Worm (Caenorhabditis elegans) whole organism, L4/young adult: ENCODE data around the gene B0336.12.

Experiments used
- W03F9.2 ChIP-seq: fragments of 150-350 bp; optimal IDR thresholded peaks from 2 replicates; lab custom pipeline; 2014; ENCODE audit warnings: missing biosample characterization, missing genetic modification characterization
- dao-5 ChIP-seq: sonication (generic microtip); optimal IDR thresholded peaks from 2 replicates; lab custom pipeline; 2016; ENCODE audit warnings: missing genotype, missing genetic modification characterization, moderate library complexity, missing compliant biosample characterization
- him-1 ChIP-seq: sonication (generic microtip); optimal IDR thresholded peaks from 2 replicates; lab custom pipeline; 2016; ENCODE audit warnings: missing genotype, missing genetic modification reagents, missing genetic modification characterization, missing compliant biosample characterization

The B0336.12 gene

ce11 chrIII:5730980-5731636 is 21.2 kb upstream of the B0336.12 start, which contains the start of the genes B0244.9 and B0244.7:
TSS of gene B0244.9 (minus strand) at chrIII:5731030.
TSS of gene B0244.7 (plus strand) at chrIII:5731501.
- no peak for TF ChIP-seq him-1
- TF ChIP-seq W03F9.2 = no peak
- no peak for TF ChIP-seq dao-5

DNA sequence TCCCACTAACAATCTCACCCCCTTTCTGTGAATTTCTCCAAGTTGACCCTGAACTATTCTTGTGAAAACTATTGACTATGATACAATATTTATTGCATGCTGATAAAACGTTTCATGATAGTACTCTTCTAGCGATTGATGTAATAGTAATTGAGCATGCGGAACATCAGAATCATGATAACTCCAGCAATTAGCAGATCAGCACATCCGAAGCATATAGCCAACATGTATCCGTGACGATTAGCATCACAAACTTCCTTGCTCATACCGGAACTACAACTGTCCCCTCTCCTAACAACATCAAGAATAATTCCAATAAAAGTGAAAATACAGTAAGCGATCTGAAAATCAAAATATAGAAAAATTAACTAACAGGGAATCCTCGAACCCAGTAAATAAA is 20.1 kb upstream of the B0336.12 start:
- TF ChIP-seq dao-5 = no peak
- no peak for TF ChIP-seq him-1
- no peak for TF ChIP-seq W03F9.2

ce11 chrIII:5729367-5729766 is 19.4 kb upstream of the B0336.12 start:
- no peak for TF ChIP-seq W03F9.2
- TF ChIP-seq dao-5 = no peak
- TF ChIP-seq him-1 = no peak

- TF ChIP-seq dao-5 = no peak
- TF ChIP-seq him-1 = no peak
- TF ChIP-seq W03F9.2 = peak; percentile 39
These were observed 17.9 kb upstream of the B0336.12 start, which contains the start of gene egg-1 for ce11 chrIII:5727827-5728226. TSS of gene egg-1 (plus strand) at chrIII:5728180.

DNA sequence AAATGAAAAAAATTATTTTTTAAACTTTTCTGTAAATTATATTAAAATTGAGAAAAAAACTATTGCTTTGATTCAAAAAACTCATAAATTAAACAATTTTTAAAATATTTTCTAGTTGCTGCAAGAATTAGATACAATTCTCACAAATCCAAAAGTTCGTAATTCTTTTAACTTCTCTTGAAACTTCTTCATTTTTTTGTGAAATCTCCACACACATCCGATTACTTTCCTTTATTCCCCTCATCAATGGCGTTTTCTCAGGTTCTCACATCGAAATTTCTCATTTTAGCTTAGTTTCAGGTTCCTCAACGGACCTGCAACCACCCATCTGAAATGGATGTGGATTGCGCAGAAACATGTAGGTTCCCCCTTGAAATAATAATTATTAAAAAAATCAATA is 12.6 kb upstream of the B0336.12 start, which contains the start of gene wrm-1:
TSS of gene wrm-1 (plus strand) at position 301 of the 400 bp plus-strand sequence.
- TF ChIP-seq dao-5 = no peak
- no peak for TF ChIP-seq him-1
- no peak for TF ChIP-seq W03F9.2

ce11 chrIII:5721888-5722287 is 11.9 kb upstream of the B0336.12 start:
- TF ChIP-seq W03F9.2 (peak; percentile 76), him-1 (no peak), dao-5 (no peak)

DNA sequence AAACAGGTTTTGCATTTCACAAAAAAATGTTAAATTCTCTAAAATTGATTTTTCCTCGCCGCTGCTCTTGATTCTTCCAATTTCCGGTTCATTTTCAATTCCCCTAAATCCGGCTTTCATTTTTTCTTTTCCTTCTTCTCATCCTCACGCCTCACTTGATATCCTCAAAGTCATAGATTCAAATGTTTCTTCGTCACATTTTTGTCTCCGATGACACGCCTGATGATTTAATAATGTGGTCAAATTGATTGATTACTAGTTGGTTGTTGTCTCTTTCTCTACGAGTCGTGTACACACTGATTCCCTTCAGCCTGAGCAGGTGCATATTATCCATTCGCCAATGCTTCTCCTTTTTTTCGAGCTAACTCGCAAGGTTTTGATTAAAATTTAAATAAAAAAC is 11.5 kb upstream of the B0336.12 start:
- TF ChIP-seq dao-5 (no peak), W03F9.2 (no peak), him-1 (no peak)

- TF ChIP-seq W03F9.2 (no peak), him-1 (no peak), dao-5 (no peak)
These were observed 10.5 kb upstream of the B0336.12 start for ce11 chrIII:5720266-5721019.

ce11 chrIII:5719832-5720194 is 9.9 kb upstream of the B0336.12 start:
- no peak for TF ChIP-seq dao-5
- TF ChIP-seq him-1 = no peak
- no peak for TF ChIP-seq W03F9.2

DNA sequence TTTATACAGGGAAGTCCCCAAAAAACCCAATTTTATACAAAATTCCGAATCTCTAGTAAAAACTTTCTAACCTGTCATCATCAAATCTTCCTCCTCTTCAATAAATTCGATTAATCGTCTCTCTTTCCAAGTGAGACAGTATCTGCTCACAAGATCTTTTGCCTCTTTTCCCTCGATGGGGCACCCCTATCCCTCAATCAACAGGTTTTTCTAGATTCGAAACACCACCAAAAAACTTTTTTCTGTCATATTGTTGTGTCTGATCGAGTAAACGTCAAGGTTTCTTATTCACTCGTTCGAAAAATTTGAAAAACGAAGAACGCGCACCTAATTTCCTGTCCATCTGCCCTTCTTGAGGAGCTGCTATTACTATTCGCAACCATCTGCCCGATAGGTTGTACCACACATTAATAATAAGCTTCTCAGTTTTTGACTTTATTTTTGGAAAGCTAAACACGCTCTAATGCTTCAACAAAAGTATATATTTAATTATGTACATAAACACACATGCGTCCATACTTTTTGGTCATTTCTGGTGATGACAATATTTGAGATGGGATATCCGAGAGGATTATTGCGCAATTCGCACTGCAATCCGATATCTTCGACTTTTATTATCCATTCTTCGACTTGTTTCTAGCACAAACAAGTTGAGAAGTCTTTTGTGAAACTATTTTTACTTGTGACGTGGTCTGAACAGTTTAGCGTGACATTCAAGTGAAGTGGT is 9.3 kb upstream of the B0336.12 start:
- TF ChIP-seq dao-5 = no peak
- TF ChIP-seq him-1 = no peak
- no peak for TF ChIP-seq W03F9.2

DNA sequence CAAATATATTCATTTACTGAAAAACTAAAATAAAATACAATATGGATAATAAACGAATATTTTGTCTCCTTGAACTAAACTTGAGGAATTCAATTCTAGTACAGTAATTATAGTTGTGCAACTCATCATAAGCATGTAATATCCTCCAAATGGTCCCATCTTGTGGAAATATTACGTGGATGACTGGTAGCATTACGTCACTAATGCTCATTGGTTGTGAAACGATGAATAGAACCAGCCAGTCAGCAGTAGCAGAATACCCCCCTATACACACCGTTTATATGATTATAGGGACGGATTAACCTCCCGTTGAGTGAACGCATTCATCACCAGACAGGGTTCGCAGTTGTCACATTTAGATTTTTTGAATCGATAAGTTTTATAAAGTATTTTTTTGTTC is 8.4 kb upstream of the B0336.12 start:
- TF ChIP-seq him-1 = no peak
- no peak for TF ChIP-seq dao-5
- no peak for TF ChIP-seq W03F9.2

- no peak for TF ChIP-seq dao-5
- no peak for TF ChIP-seq him-1
- TF ChIP-seq W03F9.2 = no peak
These were observed 7.3 kb upstream of the B0336.12 start for ce11 chrIII:5717173-5717748.

DNA sequence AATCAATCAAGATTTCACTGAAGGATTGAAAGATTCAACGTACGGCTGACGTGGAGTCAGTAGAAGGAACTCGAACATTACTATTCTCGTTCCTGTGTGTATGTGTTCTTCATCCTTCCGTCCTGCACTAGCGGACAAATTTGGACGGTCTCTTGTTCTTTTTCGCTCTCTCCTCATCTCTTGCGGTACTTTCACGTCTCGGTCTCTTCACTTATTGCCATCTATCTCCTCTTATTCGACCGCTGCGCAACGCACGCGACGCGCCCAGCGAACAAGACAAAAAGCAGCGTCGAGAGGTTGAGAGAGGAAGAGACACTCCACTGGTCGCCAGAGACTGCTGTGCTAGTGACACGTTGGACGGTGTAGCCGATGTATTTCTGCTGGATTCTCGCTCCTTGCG is 5.5 kb upstream of the B0336.12 start:
- no peak for TF ChIP-seq dao-5
- peak; percentile 25 for TF ChIP-seq him-1
- peak; percentile 1 for TF ChIP-seq W03F9.2

DNA sequence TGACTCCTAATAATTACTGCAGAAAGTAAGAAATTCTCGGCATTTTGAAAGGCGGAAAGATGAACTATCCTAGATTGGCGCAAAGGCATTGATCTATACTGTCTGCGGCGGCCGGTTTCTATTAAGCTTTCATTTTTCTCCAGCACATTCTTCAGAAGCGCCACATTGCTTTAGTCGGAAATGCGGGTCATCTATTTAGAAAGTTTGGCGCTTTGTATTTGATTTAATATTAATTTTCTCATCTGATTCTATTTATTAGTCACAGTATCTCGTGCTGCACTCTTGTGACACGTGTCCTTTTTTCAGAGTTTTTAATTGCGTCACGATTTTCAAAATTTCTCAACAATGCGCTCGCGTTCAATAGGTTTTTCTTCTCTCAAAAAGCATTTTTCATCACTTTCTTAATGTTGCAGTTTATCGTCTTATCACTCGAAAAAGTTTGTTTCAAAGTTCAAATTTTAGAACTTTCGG is 5.1 kb upstream of the B0336.12 start:
- TF ChIP-seq him-1 (no peak), W03F9.2 (no peak)

DNA sequence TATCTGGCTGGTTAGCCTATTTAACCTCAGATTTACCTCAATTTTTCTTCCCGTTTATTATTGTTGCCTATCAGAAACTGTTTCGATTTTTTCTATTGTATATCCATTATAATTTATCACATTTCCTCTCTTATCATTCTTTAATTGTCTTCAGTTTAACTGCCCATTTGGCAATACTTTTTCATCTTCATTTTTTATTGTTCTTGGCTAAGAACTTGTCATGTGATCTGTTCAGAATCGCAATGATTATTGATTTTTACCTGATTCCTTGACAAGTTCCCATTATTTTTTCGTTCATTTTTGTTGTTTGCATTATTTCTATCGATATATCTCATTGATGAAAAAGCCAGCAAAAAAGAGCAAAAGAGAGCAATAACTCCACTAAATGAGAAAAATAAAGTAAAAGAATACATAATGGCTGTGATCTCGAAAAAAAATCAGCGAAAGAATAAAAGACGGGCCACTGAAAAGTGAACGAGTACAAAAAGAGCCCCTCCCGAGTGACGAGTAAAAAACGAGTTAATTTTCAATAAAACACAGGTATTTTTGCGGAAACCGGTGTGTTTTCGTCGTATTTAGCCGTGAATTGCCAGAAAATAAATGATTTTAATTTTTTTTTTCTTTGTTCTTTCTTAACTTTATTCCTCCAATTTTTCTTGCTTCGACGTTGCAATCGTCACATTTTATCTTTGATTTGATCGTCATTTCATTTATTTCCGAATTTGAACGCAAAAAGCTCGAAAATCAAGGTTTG is 4.5 kb upstream of the B0336.12 start, which contains the start of gene arf-1:
TSS of gene arf-1 (plus strand) at position 657 of the 754 bp plus-strand sequence.
- TF ChIP-seq dao-5 = no peak
- TF ChIP-seq him-1 = no peak
- TF ChIP-seq W03F9.2 = no peak
